Fruit fly (Drosophila melanogaster): ENCODE results near the gene emc.

Gene emc

dm6 chr3L:711839-712553 lies 37.2 kb upstream of the emc start, which contains the start of gene CG13896 (continued):
- TF ChIP-seq CG3163 (GFP tag; optimal IDR thresholded peaks at IDR 0.05) (peak; percentile 80), CG10321 (GFP tag; IDR thresholded peaks at IDR 0.05) (no peak), Bteb2 (GFP tag; optimal IDR thresholded peaks at IDR 0.05) (peak; percentile 60), Dad (GFP tag; optimal IDR thresholded peaks at IDR 0.05) (peak; percentile 80), CG18619 (GFP tag; optimal IDR thresholded peaks at IDR 0.05) (peak; percentile 80), CG6813 (GFP tag; optimal IDR thresholded peaks at IDR 0.05) (peak; percentile 78), Ssrp (tag; optimal IDR thresholded peaks at IDR 0.05) (peak; percentile 72), Kr (GFP tag; optimal IDR thresholded peaks at IDR 0.05) (no peak), ara (GFP tag; IDR thresholded peaks at IDR 0.05) (0 out of 2 replicates have a peak, but pooled peaks have one; percentile 39), CG2712 (tag; optimal IDR thresholded peaks at IDR 0.05) (peak; percentile 87), ind (GFP tag; optimal IDR thresholded peaks at IDR 0.05) (peak; percentile 85), Gug (GFP tag; IDR thresholded peaks at IDR 0.05) (peak; percentile 91), CG7271 (tag; optimal IDR thresholded peaks at IDR 0.05) (peak; percentile 72), MBD-R2 (GFP tag; IDR thresholded peaks at IDR 0.05) (peak; percentile 34; the same call in 1 of the 2 replicates), CG3281 (GFP tag; optimal IDR thresholded peaks at IDR 0.05) (peak; percentile 75), Stat92E (GFP tag; optimal IDR thresholded peaks at IDR 0.05) (peak in 1 of 3 experiments; percentile 86), Nf-YC (tag; optimal IDR thresholded peaks at IDR 0.05) (peak; percentile 63), crc (GFP tag; optimal IDR thresholded peaks at IDR 0.05) (peak; percentile 66), gem (tag; optimal IDR thresholded peaks at IDR 0.05) (peak; percentile 84), lmd (GFP tag; IDR thresholded peaks at IDR 0.05) (peak; percentile 86), zfh1 (GFP tag; IDR thresholded peaks at IDR 0.05) (peak; percentile 91), CG18476 (GFP tag; optimal IDR thresholded peaks at IDR 0.05) (peak; percentile 71), tgo (GFP tag; IDR thresholded peaks at IDR 0.05) (peak; percentile 81), CG17361 (GFP tag; IDR thresholded peaks at IDR 0.05) (peak; percentile 82), CG4424 (GFP tag; optimal IDR thresholded peaks at IDR 0.05) (peak; percentile 85), tup (GFP tag; optimal IDR thresholded peaks at IDR 0.05) (peak; percentile 79), kay (GFP tag; optimal IDR thresholded peaks at IDR 0.05) (peak; percentile 87), Xrp1 (GFP tag; IDR thresholded peaks at IDR 0.05) (peak; percentile 79), Rfx (GFP tag; IDR thresholded peaks at IDR 0.05) (peak; percentile 95), h (optimal IDR thresholded peaks at IDR 0.05) (no peak), cad (GFP tag; optimal IDR thresholded peaks at IDR 0.05) (no peak), CG3407 (GFP tag; optimal IDR thresholded peaks at IDR 0.05) (peak; percentile 62), Dek (tag; optimal IDR thresholded peaks at IDR 0.05) (peak; percentile 89), gro (GFP tag; optimal IDR thresholded peaks at IDR 0.05) (peak; percentile 84), Camta (GFP tag; optimal IDR thresholded peaks at IDR 0.05) (peak; percentile 89), pzg (GFP tag; optimal IDR thresholded peaks at IDR 0.05) (peak; percentile 49), CG14050 (GFP tag; IDR thresholded peaks at IDR 0.05) (peak; percentile 54), CG14014 (GFP tag; IDR thresholded peaks at IDR 0.05) (peak; percentile 76), CG15011 (GFP tag; optimal IDR thresholded peaks at IDR 0.05) (peak; percentile 26), disco-r (GFP tag; optimal IDR thresholded peaks at IDR 0.05) (peak; percentile 50), gcm2 (GFP tag; optimal IDR thresholded peaks at IDR 0.05) (peak; percentile 36), Ada2b (GFP tag; IDR thresholded peaks at IDR 0.05) (peak; percentile 66; the same call in 1 of the 2 replicates), CG14441 (GFP tag; IDR thresholded peaks at IDR 0.05) (peak; percentile 84), ase (GFP tag; IDR thresholded peaks at IDR 0.05) (peak; percentile 90), Max (GFP tag; optimal IDR thresholded peaks at IDR 0.05) (peak; percentile 72), ATbp (GFP tag; optimal IDR thresholded peaks at IDR 0.05) (peak; percentile 65), CG30403 (GFP tag; optimal IDR thresholded peaks at IDR 0.05) (peak; percentile 95), bsh (GFP tag; optimal IDR thresholded peaks at IDR 0.05) (peak; percentile 17 to 79), CG9932 (GFP tag; IDR thresholded peaks at IDR 0.05) (peak; percentile 92), Doc2 (GFP tag; IDR thresholded peaks at IDR 0.05) (0 out of 2 replicates have a peak, but pooled peaks have one; percentile 25)
